Worm (Caenorhabditis elegans) whole organism, young adult: Measurements from ENCODE around the gene Y39G8B.5.

Source experiments
- B0019.2 ChIP-seq: fragments of 200-800 bp; sonication (Bioruptor generic); conservative IDR thresholded peaks from 2 replicates; pipeline ENCODE4 v1.3.6; 2022; ENCODE audit warnings: missing genetic modification reagents, missing genetic modification characterization, missing compliant biosample characterization
- F52B5.7 ChIP-seq: sonication (generic microtip); optimal IDR thresholded peaks from 2 replicates; lab custom pipeline; 2016; ENCODE audit warnings: mild to moderate bottlenecking, missing genetic modification characterization, missing compliant biosample characterization
- F55B11.4 ChIP-seq: sonication (generic microtip); optimal IDR thresholded peaks from 2 replicates; lab custom pipeline; 2016; ENCODE audit warnings: missing compliant biosample characterization, missing genetic modification characterization, borderline replicate concordance; ENCODE audit not compliant: insufficient read depth
- T07F8.4 ChIP-seq: sonication (generic microtip); optimal IDR thresholded peaks from 2 replicates; lab custom pipeline; 2016; ENCODE audit warnings: mild to moderate bottlenecking, missing genetic modification characterization, moderate library complexity, missing compliant biosample characterization
- T26A5.8 ChIP-seq: sonication (generic microtip); optimal IDR thresholded peaks from 2 replicates; lab custom pipeline; 2016; ENCODE audit warnings: missing genetic modification characterization, missing compliant biosample characterization
- Y53G8AR.9 ChIP-seq: fragments of 200-800 bp; sonication (Bioruptor generic); conservative IDR thresholded peaks from 2 replicates; pipeline ENCODE4 v1.3.6; 2022; ENCODE audit warnings: missing genetic modification reagents, missing genetic modification characterization, missing compliant biosample characterization
- ZK185.1 ChIP-seq: sonication (generic microtip); optimal IDR thresholded peaks from 2 replicates; lab custom pipeline; 2016; ENCODE audit warnings: mild to moderate bottlenecking, missing genetic modification characterization, missing compliant biosample characterization; ENCODE audit not compliant: poor library complexity, severe bottlenecking
- ccch-3 ChIP-seq: fragments of 200-800 bp; sonication (Bioruptor generic); optimal IDR thresholded peaks from 2 replicates; lab custom pipeline; 2018; ENCODE audit warnings: mild to moderate bottlenecking, missing genetic modification characterization, missing compliant biosample characterization
- ceh-27 ChIP-seq: fragments of 200-800 bp; sonication (Bioruptor generic); optimal IDR thresholded peaks from 2 replicates; lab custom pipeline; 2018; ENCODE audit warnings: mild to moderate bottlenecking, missing genetic modification characterization, moderate library complexity, missing compliant biosample characterization
- ceh-58 ChIP-seq: fragments of 200-800 bp; sonication (Bioruptor generic); IDR thresholded peaks from 2 replicates; pipeline ENCODE4 v1.3.6; 2022; ENCODE audit warnings: missing genetic modification characterization, missing compliant biosample characterization
- chd-7 ChIP-seq: sonication (generic microtip); optimal IDR thresholded peaks from 2 replicates; lab custom pipeline; 2016; ENCODE audit warnings: mild to moderate bottlenecking, missing genetic modification characterization, moderate library complexity, missing compliant biosample characterization
- dpl-1 ChIP-seq: fragments of 150-350 bp; optimal IDR thresholded peaks from 2 replicates; lab custom pipeline; 2014; ENCODE audit warnings: missing biosample characterization, missing genetic modification reagents, missing genetic modification characterization
- egrh-3 ChIP-seq: fragments of 200-800 bp; sonication (Bioruptor generic); IDR thresholded peaks from 2 replicates; pipeline ENCODE4 v1.3.6; 2022; ENCODE audit warnings: missing genetic modification reagents, missing genetic modification characterization, missing compliant biosample characterization
- hlh-26 ChIP-seq: fragments of 200-800 bp; sonication (Bioruptor generic); conservative IDR thresholded peaks from 2 replicates; pipeline ENCODE4 v1.3.6; 2022; ENCODE audit warnings: missing genetic modification reagents, missing genetic modification characterization, missing compliant biosample characterization
- hmg-20 ChIP-seq: fragments of 200-800 bp; sonication (Bioruptor generic); IDR thresholded peaks from 2 replicates; pipeline ENCODE4 v1.3.6; 2022; ENCODE audit warnings: missing genetic modification reagents, missing genetic modification characterization, missing compliant biosample characterization
- let-526 ChIP-seq: fragments of 200-800 bp; sonication (Bioruptor generic); IDR thresholded peaks from 2 replicates; pipeline ENCODE4 v1.3.6; 2022; ENCODE audit warnings: missing genetic modification reagents, missing genetic modification characterization, missing compliant biosample characterization
- let-607 ChIP-seq, 2 experiments: fragments of 200-800 bp in 1 of 2; sonication (Bioruptor generic) in 1 of 2; sonication (generic microtip) in 1 of 2; optimal IDR thresholded peaks; 2 replicates each; lab custom pipeline; 2016 to 2018; ENCODE audit warnings: mild to moderate bottlenecking in 2 of 2, missing compliant biosample characterization in 2 of 2, missing genetic modification characterization in 2 of 2, moderate library complexity in 2 of 2, missing genotype in 1 of 2
- lin-35 ChIP-seq, 3 experiments: fragments of 150-350 bp in 2 of 3; sonication (generic microtip) in 1 of 3; optimal IDR thresholded peaks; 2 replicates each; lab custom pipeline; 2014 to 2018; ENCODE audit warnings: missing biosample characterization in 3 of 3, missing genetic modification characterization in 3 of 3, missing genetic modification reagents in 3 of 3
- lsl-1 ChIP-seq: fragments of 200-800 bp; sonication (Bioruptor generic); optimal IDR thresholded peaks from 2 replicates; lab custom pipeline; 2018; ENCODE audit warnings: mild to moderate bottlenecking, missing genetic modification characterization, moderate library complexity, missing compliant biosample characterization
- mel-28 ChIP-seq: sonication (generic microtip); optimal IDR thresholded peaks from 2 replicates; lab custom pipeline; 2016; ENCODE audit warnings: borderline replicate concordance, mild to moderate bottlenecking, missing genetic modification characterization, missing compliant biosample characterization
- nhr-80 ChIP-seq: sonication (generic microtip); optimal IDR thresholded peaks from 2 replicates; lab custom pipeline; 2016; ENCODE audit warnings: missing genetic modification characterization, missing compliant biosample characterization
- nhr-90 ChIP-seq: sonication (generic microtip); optimal IDR thresholded peaks from 2 replicates; lab custom pipeline; 2016; ENCODE audit warnings: missing genotype, mild to moderate bottlenecking, missing genetic modification characterization, missing compliant biosample characterization
- pha-4 ChIP-seq: fragments of 150-350 bp; sonication (generic microtip); optimal IDR thresholded peaks from 2 replicates; lab custom pipeline; 2014; ENCODE audit warnings: missing biosample characterization, missing genetic modification reagents, missing genetic modification characterization
- rcor-1 ChIP-seq: fragments of 200-800 bp; sonication (Bioruptor generic); IDR thresholded peaks from 2 replicates; pipeline ENCODE4 v1.3.6; 2022; ENCODE audit warnings: missing genetic modification reagents, missing genetic modification characterization, missing compliant biosample characterization
- rpc-1 ChIP-seq, 2 experiments: fragments of 150-350 bp in 1 of 2; sonication (generic microtip) in 1 of 2; optimal IDR thresholded peaks; 2 replicates each; lab custom pipeline; 2014 to 2018; ENCODE audit warnings: missing biosample characterization in 1 of 2, missing genetic modification characterization in 1 of 2, missing genetic modification reagents in 1 of 2, missing genotype in 1 of 2
- sdz-38 ChIP-seq: sonication (generic microtip); optimal IDR thresholded peaks from 2 replicates; lab custom pipeline; 2016; ENCODE audit warnings: missing genotype, missing genetic modification characterization, missing compliant biosample characterization
- snpc-4 ChIP-seq, 5 experiments: fragments of 150-350 bp in 1 of 5; sonication (generic microtip) in 4 of 5; optimal IDR thresholded peaks; 2 replicates each; lab custom pipeline; 2014 to 2018; ENCODE audit warnings: missing genetic modification characterization in 5 of 5, missing biosample characterization in 3 of 5, antibody characterized with exemption in 2 of 5, mild to moderate bottlenecking in 2 of 5, missing compliant biosample characterization in 2 of 5, missing genotype in 2 of 5, moderate library complexity in 2 of 5, missing genetic modification reagents in 1 of 5
- somi-1 ChIP-seq: fragments of 200-800 bp; sonication (Bioruptor generic); optimal IDR thresholded peaks from 2 replicates; lab custom pipeline; 2018; ENCODE audit warnings: mild to moderate bottlenecking, missing genetic modification characterization, missing compliant biosample characterization
- sptf-2 ChIP-seq: fragments of 200-800 bp; sonication (Bioruptor generic); optimal IDR thresholded peaks from 2 replicates; lab custom pipeline; 2018; ENCODE audit warnings: mild to moderate bottlenecking, missing genetic modification characterization, missing compliant biosample characterization
- tbx-9 ChIP-seq: sonication (generic microtip); optimal IDR thresholded peaks from 2 replicates; lab custom pipeline; 2016; ENCODE audit warnings: borderline replicate concordance, missing genetic modification characterization, inconsistent platforms, missing compliant biosample characterization
- unc-130 ChIP-seq: sonication (generic microtip); optimal IDR thresholded peaks from 2 replicates; lab custom pipeline; 2016; ENCODE audit warnings: missing genetic modification reagents, missing genetic modification characterization, missing compliant biosample characterization
- ztf-22 ChIP-seq: fragments of 200-800 bp; sonication (Bioruptor generic); optimal IDR thresholded peaks from 2 replicates; lab custom pipeline; 2018; ENCODE audit warnings: mild to moderate bottlenecking, missing genetic modification characterization, moderate library complexity, missing compliant biosample characterization
- ztf-25 ChIP-seq: fragments of 200-800 bp; sonication (Bioruptor generic); IDR thresholded peaks from 2 replicates; pipeline ENCODE4 v1.3.6; 2022; ENCODE audit warnings: missing genetic modification reagents, missing genetic modification characterization, missing compliant biosample characterization

The Y39G8B.5 gene

ce11 chrII:13976161-13976560 lies 15.5 kb downstream of the Y39G8B.5 start, which contains the start of gene Y39G8B.2 (continued):
- TF ChIP-seq sdz-38 (tag; lab: Kevin White, UChicago): no peak
- TF ChIP-seq mel-28 (tag; lab: Kevin White, UChicago): no peak
- no peak for TF ChIP-seq nhr-90 (tag; lab: Kevin White, UChicago)
- TF ChIP-seq ztf-25 (GFP tag; lab: Robert Waterston, UW): no peak
- TF ChIP-seq rpc-1 (optimal IDR thresholded peaks at IDR 0.05; lab: Kevin White, UChicago): no peak
- TF ChIP-seq rpc-1 (tag; optimal IDR thresholded peaks at IDR 0.05; lab: Kevin White, UChicago): no peak
- no peak for TF ChIP-seq lsl-1
- peak; percentile 60 for TF ChIP-seq pha-4 (tag; lab: Kevin White, UChicago)
- no peak for TF ChIP-seq ccch-3 (GFP tag; lab: Kevin White, UChicago)
- TF ChIP-seq hmg-20 (GFP tag; lab: Robert Waterston, UW): no peak
- no peak for TF ChIP-seq T07F8.4 (tag; lab: Kevin White, UChicago)
- peak; percentile 47; the same call in 1 of the 2 replicates for TF ChIP-seq rcor-1 (GFP tag; lab: Robert Waterston, UW)
- no peak for TF ChIP-seq Y53G8AR.9 (GFP tag; lab: Robert Waterston, UW)
- TF ChIP-seq lin-35 (GFP tag; optimal IDR thresholded peaks at IDR 0.05; lab: Kevin White, UChicago): peak in 1 of 3 experiments; percentile 72
- TF ChIP-seq hlh-26 (GFP tag; lab: Robert Waterston, UW): no peak
- no peak for TF ChIP-seq let-526 (GFP tag; lab: Robert Waterston, UW)
- TF ChIP-seq tbx-9 (tag; lab: Kevin White, UChicago): no peak
- no peak for TF ChIP-seq F52B5.7 (tag; lab: Kevin White, UChicago)
- TF ChIP-seq snpc-4 (GFP tag; optimal IDR thresholded peaks at IDR 0.05; lab: Kevin White, UChicago): no peak
- TF ChIP-seq snpc-4 (tag; optimal IDR thresholded peaks at IDR 0.05; lab: Kevin White, UChicago): peak in 1 of 4 experiments; percentile 74
- TF ChIP-seq unc-130 (GFP tag; lab: Kevin White, UChicago): no peak
- TF ChIP-seq B0019.2 (GFP tag; lab: Robert Waterston, UW): no peak
- TF ChIP-seq somi-1 (GFP tag; lab: Kevin White, UChicago): no peak
- TF ChIP-seq ceh-27 (GFP tag; lab: Kevin White, UChicago): peak; percentile 79
- TF ChIP-seq ztf-22 (GFP tag; lab: Kevin White, UChicago): no peak
- no peak for TF ChIP-seq sptf-2 (GFP tag; lab: Kevin White, UChicago)
- TF ChIP-seq T26A5.8: no peak
- TF ChIP-seq egrh-3 (GFP tag; lab: Robert Waterston, UW): peak; percentile 74
- TF ChIP-seq F55B11.4 (tag; lab: Kevin White, UChicago): no peak
- no peak for TF ChIP-seq ceh-58 (GFP tag; lab: Robert Waterston, UW)

- TF ChIP-seq chd-7 (tag; lab: Kevin White, UChicago): no peak
- no peak for TF ChIP-seq F52B5.7 (tag; lab: Kevin White, UChicago)
Measured at ce11 chrII:13974136-13974535, 17.5 kb downstream of the Y39G8B.5 start.

- TF ChIP-seq snpc-4 (GFP tag; optimal IDR thresholded peaks at IDR 0.05; lab: Kevin White, UChicago): no peak
- peak in 1 of 4 experiments; percentile 8 for TF ChIP-seq snpc-4 (tag; optimal IDR thresholded peaks at IDR 0.05; lab: Kevin White, UChicago)
- TF ChIP-seq nhr-80: peak; percentile 55
- no peak for TF ChIP-seq ZK185.1 (tag; lab: Kevin White, UChicago)
- no peak for TF ChIP-seq dpl-1 (GFP tag; lab: Kevin White, UChicago)
- TF ChIP-seq let-607 (tag; optimal IDR thresholded peaks at IDR 0.05; lab: Kevin White, UChicago): peak; percentile 52 to 64
Measured at ce11 chrII:13973514-13973913, 18.1 kb downstream of the Y39G8B.5 start, which contains the start of gene Y39G8B.1. Y39G8B.1 (minus strand) TSS chrII:13973812.
